Worm (Caenorhabditis elegans) whole organism, L4/young adult: ENCODE data around the gene F58F12.1.

Experiments
- W03F9.2 ChIP-seq: fragments of 150-350 bp; optimal IDR thresholded peaks from 2 replicates; lab custom pipeline; 2014; ENCODE audit warnings: missing biosample characterization, missing genetic modification characterization
- dao-5 ChIP-seq: sonication (generic microtip); optimal IDR thresholded peaks from 2 replicates; lab custom pipeline; 2016; ENCODE audit warnings: missing genotype, missing genetic modification characterization, moderate library complexity, missing compliant biosample characterization
- him-1 ChIP-seq: sonication (generic microtip); optimal IDR thresholded peaks from 2 replicates; lab custom pipeline; 2016; ENCODE audit warnings: missing genotype, missing genetic modification reagents, missing genetic modification characterization, missing compliant biosample characterization

- no peak for TF ChIP-seq him-1
- TF ChIP-seq dao-5 (tag; lab: Kevin White, UChicago), result no peak
- TF ChIP-seq W03F9.2 (tag; lab: Kevin White, UChicago), result no peak
Measured at ce11 chrII:6335358-6335757, 48.1 kb upstream of the F58F12.1 start, which contains the start of gene C32D5.14.
